Fruit fly (Drosophila melanogaster) whole organism, wandering third instar larva: ENCODE results near the gene Orc2.

ENCODE experiments used
- Abd-B ChIP-seq: fragments of >200 bp; optimal IDR thresholded peaks from 2 replicates; lab custom pipeline; 2017; ENCODE audit warnings: missing biosample characterization, missing genetic modification characterization
- CG32264 ChIP-seq: fragments of 200-800 bp; sonication (Bioruptor generic); optimal IDR thresholded peaks from 2 replicates; lab custom pipeline; 2016; ENCODE audit warnings: missing biosample characterization, missing genetic modification characterization
- CG9705 ChIP-seq: fragments of 200-800 bp; sonication (Bioruptor generic); optimal IDR thresholded peaks from 2 replicates; lab custom pipeline; 2018; ENCODE audit warnings: missing biosample characterization, mild to moderate bottlenecking, missing genetic modification characterization
- CrebA ChIP-seq: fragments of 200-800 bp; sonication (Bioruptor generic); optimal IDR thresholded peaks from 2 replicates; lab custom pipeline; 2016; ENCODE audit warnings: missing biosample characterization, mild to moderate bottlenecking, missing genetic modification characterization, borderline replicate concordance
- Dfd ChIP-seq: fragments of >200 bp; optimal IDR thresholded peaks from 2 replicates; lab custom pipeline; 2017; ENCODE audit warnings: missing biosample characterization, missing genetic modification characterization
- Dif ChIP-seq: fragments of 200-275, 200-300 bp; sonication (Bioruptor generic); optimal IDR thresholded peaks from 2 replicates; lab custom pipeline; 2018; ENCODE audit warnings: missing biosample characterization, missing genetic modification characterization; ENCODE audit not compliant: partially characterized antibody
- GATAd ChIP-seq: sonication (Bioruptor generic); optimal IDR thresholded peaks from 2 replicates; lab custom pipeline; 2016; ENCODE audit warnings: missing biosample characterization, missing genetic modification characterization
- HLH106 ChIP-seq: fragments of 200-800 bp; optimal IDR thresholded peaks from 3 replicates; lab custom pipeline; 2019; ENCODE audit warnings: missing biosample characterization, mild to moderate bottlenecking, missing genetic modification characterization, moderate library complexity
- Hnf4 ChIP-seq: fragments of 200-800 bp; sonication (Bioruptor generic); optimal IDR thresholded peaks from 2 replicates; lab custom pipeline; 2016; ENCODE audit warnings: missing biosample characterization, mild to moderate bottlenecking, missing genetic modification characterization
- Hr78 ChIP-seq: fragments of >200 bp; optimal IDR thresholded peaks from 2 replicates; lab custom pipeline; 2017; ENCODE audit warnings: missing biosample characterization, missing genetic modification characterization
- Hr83 ChIP-seq: fragments of 200-300 bp; sonication (Bioruptor generic); optimal IDR thresholded peaks from 2 replicates; lab custom pipeline; 2016; ENCODE audit warnings: missing biosample characterization, mild to moderate bottlenecking, missing genetic modification characterization, moderate library complexity; ENCODE audit not compliant: poor library complexity, severe bottlenecking
- Jra ChIP-seq: sonication (Bioruptor generic); optimal IDR thresholded peaks from 2 replicates; lab custom pipeline; 2016; ENCODE audit warnings: missing biosample characterization, missing genetic modification characterization
- Mio ChIP-seq: sonication (Bioruptor generic); optimal IDR thresholded peaks from 2 replicates; lab custom pipeline; 2016; ENCODE audit warnings: missing biosample characterization, missing genetic modification characterization
- Myc ChIP-seq: fragments of >200 bp; optimal IDR thresholded peaks from 2 replicates; lab custom pipeline; 2017
- N ChIP-seq: fragments of >200 bp; optimal IDR thresholded peaks from 2 replicates; lab custom pipeline; 2018; ENCODE audit warnings: missing biosample characterization, missing external identifiers, missing genetic modification characterization
- OdsH ChIP-seq: fragments of 200-800 bp; sonication (Bioruptor generic); optimal IDR thresholded peaks from 2 replicates; lab custom pipeline; 2016; ENCODE audit warnings: missing biosample characterization, mild to moderate bottlenecking, missing genetic modification characterization
- Rel ChIP-seq, 2 experiments: fragments of 200-800 bp; sonication (Bioruptor generic) in 1 of 2; optimal IDR thresholded peaks; 2 replicates in 1 of 2; 3 replicates in 1 of 2; lab custom pipeline; 2016 to 2019; ENCODE audit warnings: mild to moderate bottlenecking in 2 of 2, missing biosample characterization in 2 of 2, missing genetic modification characterization in 2 of 2, moderate library complexity in 1 of 2
- Sp1 ChIP-seq: fragments of 200-800 bp; sonication (Bioruptor generic); optimal IDR thresholded peaks from 3 replicates; lab custom pipeline; 2019; ENCODE audit warnings: missing biosample characterization, mild to moderate bottlenecking, missing genetic modification characterization, moderate library complexity
- Vsx2 ChIP-seq: fragments of 200-300, 225-300 bp; sonication (Bioruptor generic); optimal IDR thresholded peaks from 2 replicates; lab custom pipeline; 2018; ENCODE audit warnings: missing biosample characterization, missing genetic modification characterization; ENCODE audit not compliant: partially characterized antibody
- br ChIP-seq: fragments of 200-800 bp; sonication (Bioruptor generic); optimal IDR thresholded peaks from 2 replicates; lab custom pipeline; 2016; ENCODE audit warnings: missing biosample characterization, missing genetic modification characterization
- brk ChIP-seq: fragments of 200-800 bp; sonication (Bioruptor generic); optimal IDR thresholded peaks from 2 replicates; lab custom pipeline; 2016; ENCODE audit warnings: missing biosample characterization, mild to moderate bottlenecking, missing genetic modification characterization
- dl ChIP-seq, 2 experiments: fragments of 175-275, 200-275 bp in 1 of 2; fragments of 200-275 bp in 1 of 2; sonication (Bioruptor generic); optimal IDR thresholded peaks; lab custom pipeline; 2018; ENCODE audit warnings: mild to moderate bottlenecking in 2 of 2, missing biosample characterization in 2 of 2, missing genetic modification characterization in 2 of 2, moderate library complexity in 2 of 2; ENCODE audit not compliant: partially characterized antibody in 2 of 2, insufficient read depth in 1 of 2
- dmrt93B ChIP-seq: fragments of 200-800 bp; sonication (Bioruptor generic); optimal IDR thresholded peaks from 2 replicates; lab custom pipeline; 2018; ENCODE audit warnings: missing biosample characterization, mild to moderate bottlenecking, missing genetic modification characterization
- dsf ChIP-seq: sonication (Bioruptor generic); optimal IDR thresholded peaks from 2 replicates; lab custom pipeline; 2016; ENCODE audit warnings: missing biosample characterization, missing genetic modification characterization, borderline replicate concordance
- ey ChIP-seq: fragments of 200-800 bp; sonication (Bioruptor generic); optimal IDR thresholded peaks from 2 replicates; lab custom pipeline; 2016; ENCODE audit warnings: missing biosample characterization, missing genetic modification characterization
- foxo ChIP-seq, 2 experiments: fragments of 200-800 bp; sonication (Bioruptor generic); optimal IDR thresholded peaks; 2 replicates in 1 of 2; 3 replicates in 1 of 2; lab custom pipeline; 2016 to 2017; ENCODE audit warnings: missing biosample characterization in 2 of 2, missing genetic modification characterization in 2 of 2
- fru ChIP-seq: fragments of 200-800 bp; sonication (Bioruptor generic); optimal IDR thresholded peaks from 3 replicates; lab custom pipeline; 2016; ENCODE audit warnings: missing biosample characterization, mild to moderate bottlenecking, missing genetic modification characterization
- h ChIP-seq: fragments of 200-800 bp; sonication (Bioruptor generic); optimal IDR thresholded peaks from 3 replicates; lab custom pipeline; 2016; ENCODE audit warnings: missing biosample characterization, mild to moderate bottlenecking, missing genetic modification characterization
- jim ChIP-seq: fragments of 175-275, 200-325 bp; sonication (Bioruptor generic); optimal IDR thresholded peaks from 2 replicates; lab custom pipeline; 2016; ENCODE audit warnings: missing biosample characterization, mild to moderate bottlenecking, missing genetic modification characterization
- lola ChIP-seq: fragments of >200 bp; optimal IDR thresholded peaks from 2 replicates; lab custom pipeline; 2017; ENCODE audit warnings: missing biosample characterization, missing genetic modification characterization
- pan ChIP-seq: fragments of >200 bp; optimal IDR thresholded peaks from 2 replicates; lab custom pipeline; 2017
- psq ChIP-seq: fragments of 200-800 bp; sonication (Bioruptor generic); optimal IDR thresholded peaks from 3 replicates; lab custom pipeline; 2017; ENCODE audit warnings: missing biosample characterization, mild to moderate bottlenecking, missing genetic modification characterization, moderate library complexity
- rgr ChIP-seq: fragments of 200-800 bp; sonication (Bioruptor generic); optimal IDR thresholded peaks from 3 replicates; lab custom pipeline; 2016; ENCODE audit warnings: missing biosample characterization, mild to moderate bottlenecking, missing genetic modification characterization
- sage ChIP-seq: fragments of 200-800 bp; sonication (Bioruptor generic); optimal IDR thresholded peaks from 2 replicates; lab custom pipeline; 2016; ENCODE audit warnings: missing biosample characterization, mild to moderate bottlenecking, missing genetic modification characterization
- sv ChIP-seq: fragments of 200-800 bp; sonication (Bioruptor generic); optimal IDR thresholded peaks from 3 replicates; lab custom pipeline; 2016; ENCODE audit warnings: missing biosample characterization, missing genetic modification characterization
- tai ChIP-seq: sonication (Bioruptor generic); optimal IDR thresholded peaks from 2 replicates; lab custom pipeline; 2016; ENCODE audit warnings: missing biosample characterization, missing genetic modification characterization
- usp ChIP-seq: fragments of >200 bp; optimal IDR thresholded peaks from 2 replicates; lab custom pipeline; 2017; ENCODE audit warnings: missing biosample characterization, missing genetic modification characterization
- woc ChIP-seq: sonication (Bioruptor generic); optimal IDR thresholded peaks from 2 replicates; lab custom pipeline; 2016; ENCODE audit warnings: missing biosample characterization, mild to moderate bottlenecking, missing genetic modification characterization

Orc2 gene

DNA sequence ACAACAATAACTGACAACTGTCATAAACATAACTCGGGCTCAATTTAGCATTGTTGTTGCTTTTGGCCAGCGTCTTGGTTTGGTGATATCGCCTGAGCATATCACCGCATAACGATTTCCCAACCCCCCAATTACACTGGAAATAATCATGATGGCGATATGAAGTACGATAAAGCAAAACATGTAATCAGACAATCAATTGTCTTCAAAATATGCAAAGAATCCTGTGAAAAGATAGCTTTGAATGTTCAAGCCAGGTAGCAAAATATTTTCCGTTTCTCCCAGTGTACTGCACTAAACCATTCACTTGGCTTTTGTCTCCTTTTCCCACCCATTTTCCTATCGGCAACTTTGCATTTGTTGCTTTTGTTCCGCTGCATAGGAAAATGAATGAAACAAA, 34.8 kb downstream of the Orc2 start:
- TF ChIP-seq foxo (GFP tag; optimal IDR thresholded peaks at IDR 0.05; lab: Kevin White, UChicago) (peak in 1 of 2 experiments; percentile 34), Abd-B (GFP tag; lab: Kevin White, UChicago) (no peak)

DNA sequence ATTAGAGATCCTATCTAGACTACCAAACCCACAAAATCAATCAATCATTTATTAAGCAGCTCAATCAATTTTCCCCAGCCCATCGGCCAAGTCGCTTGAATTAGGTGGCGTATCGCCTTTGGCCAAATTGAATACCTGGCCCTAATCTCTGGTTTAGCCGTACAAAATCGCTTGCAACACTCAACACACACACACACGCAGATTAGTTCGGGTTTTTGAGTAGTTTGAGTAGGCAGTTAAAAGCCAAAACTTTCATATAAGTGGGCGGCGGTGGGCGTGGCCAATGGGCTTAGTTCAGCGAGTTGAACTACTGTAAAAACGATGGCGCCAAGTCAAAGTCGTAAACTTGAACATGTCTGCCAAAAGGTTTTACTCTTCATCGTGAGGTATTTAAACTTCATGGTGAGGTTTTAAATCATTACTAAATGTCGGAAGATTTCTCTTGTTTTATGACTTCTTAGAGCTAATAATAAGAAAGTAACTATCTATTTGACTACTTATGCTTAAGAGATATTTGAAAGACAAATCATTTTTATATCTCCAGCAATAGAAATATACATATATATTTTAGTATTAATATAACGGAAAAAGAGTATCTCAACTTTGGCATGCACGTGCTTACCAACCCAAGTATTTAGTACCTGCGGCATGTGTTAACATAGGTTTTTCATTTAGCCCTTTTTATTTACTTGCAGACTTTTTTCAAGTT, 36.7 kb downstream of the Orc2 start:
- TF ChIP-seq br (no peak), foxo (GFP tag; optimal IDR thresholded peaks at IDR 0.05; lab: Kevin White, UChicago) (no peak), jim (GFP tag; lab: Kevin White, UChicago) (no peak), pan (lab: Kevin White, UChicago) (no peak), woc (GFP tag; lab: Kevin White, UChicago) (no peak), dsf (GFP tag; lab: Kevin White, UChicago) (no peak), HLH106 (tag; lab: Kevin White, UChicago) (no peak), sage (GFP tag; lab: Kevin White, UChicago) (no peak), fru (GFP tag; lab: Kevin White, UChicago) (no peak), CrebA (GFP tag; lab: Kevin White, UChicago) (no peak), h (GFP tag; lab: Kevin White, UChicago) (no peak)

DNA sequence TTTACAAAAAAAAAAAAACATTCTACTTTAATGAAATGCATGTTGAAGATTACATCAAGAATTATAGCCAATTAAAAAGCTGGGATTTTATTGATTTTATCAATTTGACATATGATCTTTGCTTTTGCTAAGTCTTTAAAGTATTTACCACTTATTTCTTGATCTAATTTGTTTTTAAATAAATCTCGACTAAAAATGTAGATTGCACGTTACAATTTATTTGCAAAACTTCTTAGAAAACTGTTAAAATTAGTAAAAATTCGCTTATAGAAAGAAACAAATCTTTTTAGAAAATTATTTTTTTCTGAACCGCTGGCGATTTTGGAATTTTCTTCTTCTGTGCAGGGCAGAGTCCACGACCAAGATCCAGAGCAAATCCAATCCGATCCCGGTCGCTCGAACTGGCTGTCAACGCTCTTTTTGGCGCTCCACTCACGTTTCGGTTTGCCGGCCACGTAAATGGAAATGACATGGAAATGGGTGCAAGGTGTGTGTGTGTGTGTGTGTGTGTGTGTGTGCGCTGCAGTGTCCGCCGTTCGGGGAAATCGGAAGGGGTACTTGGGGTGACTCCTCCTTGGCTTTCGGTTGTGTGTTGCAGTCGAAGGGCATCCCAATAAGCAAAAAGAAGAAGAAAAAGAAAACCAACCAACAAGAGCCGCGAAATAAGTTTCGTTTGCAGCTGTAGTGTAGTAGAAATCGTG, 37.6 kb downstream of the Orc2 start:
- TF ChIP-seq brk (GFP tag; lab: Kevin White, UChicago), result no peak
- no peak for TF ChIP-seq usp (GFP tag; lab: Kevin White, UChicago)
- no peak for TF ChIP-seq woc (GFP tag; lab: Kevin White, UChicago)
- peak; percentile 5 for TF ChIP-seq br
- TF ChIP-seq dmrt93B, result no peak
- no peak for TF ChIP-seq Abd-B (GFP tag; lab: Kevin White, UChicago)
- TF ChIP-seq Hr83 (GFP tag; lab: Kevin White, UChicago), result no peak
- peak; percentile 12 for TF ChIP-seq ey (GFP tag; lab: Kevin White, UChicago)
- TF ChIP-seq OdsH (GFP tag; lab: Kevin White, UChicago), result peak; percentile 10
- TF ChIP-seq Dfd (GFP tag; lab: Kevin White, UChicago), result peak; percentile 77
- TF ChIP-seq Jra (GFP tag; lab: Kevin White, UChicago), result no peak
- TF ChIP-seq tai, result no peak
- peak; percentile 1 for TF ChIP-seq psq
- no peak for TF ChIP-seq Vsx2 (GFP tag; lab: Kevin White, UChicago)
- TF ChIP-seq rgr (GFP tag; lab: Kevin White, UChicago), result peak; percentile 2
- TF ChIP-seq Mio (GFP tag; lab: Kevin White, UChicago), result no peak
- TF ChIP-seq Dif (GFP tag; lab: Kevin White, UChicago), result no peak
- no peak for TF ChIP-seq Rel (GFP tag; optimal IDR thresholded peaks at IDR 0.05; lab: Kevin White, UChicago)
- TF ChIP-seq Rel (tag; optimal IDR thresholded peaks at IDR 0.05; lab: Kevin White, UChicago), result no peak
- no peak for TF ChIP-seq sage (GFP tag; lab: Kevin White, UChicago)
- TF ChIP-seq CG32264 (GFP tag; lab: Kevin White, UChicago), result no peak
- no peak for TF ChIP-seq sv (GFP tag; lab: Kevin White, UChicago)
- peak in 1 of 2 experiments; percentile 46 for TF ChIP-seq foxo (GFP tag; optimal IDR thresholded peaks at IDR 0.05; lab: Kevin White, UChicago)
- TF ChIP-seq Sp1, result peak; percentile 13
- no peak for TF ChIP-seq dl (GFP tag; optimal IDR thresholded peaks at IDR 0.05; lab: Kevin White, UChicago; ENCODE audit: insufficient read depth in 1 of 2, partially characterized antibody in 2 of 2)
- no peak for TF ChIP-seq Myc (lab: Kevin White, UChicago)
- no peak for TF ChIP-seq Hr78 (GFP tag; lab: Kevin White, UChicago)
- peak; percentile 30 for TF ChIP-seq fru (GFP tag; lab: Kevin White, UChicago)
- no peak for TF ChIP-seq jim (GFP tag; lab: Kevin White, UChicago)
- no peak for TF ChIP-seq lola (GFP tag; lab: Kevin White, UChicago)
- no peak for TF ChIP-seq N (GFP tag; lab: Kevin White, UChicago)
- TF ChIP-seq pan (lab: Kevin White, UChicago), result no peak
- TF ChIP-seq CG9705 (GFP tag; lab: Kevin White, UChicago), result no peak
- peak; percentile 25 for TF ChIP-seq Hnf4 (GFP tag; lab: Kevin White, UChicago)
- TF ChIP-seq HLH106 (tag; lab: Kevin White, UChicago), result no peak
- no peak for TF ChIP-seq GATAd (GFP tag; lab: Kevin White, UChicago)
- peak; percentile 20 for TF ChIP-seq h (GFP tag; lab: Kevin White, UChicago)
- no peak for TF ChIP-seq dsf (GFP tag; lab: Kevin White, UChicago)
- TF ChIP-seq CrebA (GFP tag; lab: Kevin White, UChicago), result no peak
- TF ChIP-seq, all 38 proteins: peak for 11
